Fruit fly (Drosophila melanogaster) whole organism, prepupa: ENCODE results near the gene CG31913.

Source experiments
- CG11902 ChIP-seq: fragments of 200-800 bp; sonication (Bioruptor generic); optimal IDR thresholded peaks from 3 replicates; lab custom pipeline; 2016; ENCODE audit warnings: missing biosample characterization, missing genetic modification characterization
- CG15336 ChIP-seq: fragments of 200-800 bp; sonication (Bioruptor generic); IDR thresholded peaks from 2 replicates; pipeline ENCODE4 v1.3.6; 2022; ENCODE audit warnings: missing biosample characterization, missing genetic modification characterization
- CG1621 ChIP-seq: fragments of 200-800 bp; sonication (Bioruptor generic); optimal IDR thresholded peaks from 3 replicates; lab custom pipeline; 2018; ENCODE audit warnings: missing biosample characterization, mild to moderate bottlenecking, missing genetic modification characterization
- CG16779 ChIP-seq: fragments of 200-800 bp; sonication (Bioruptor generic); optimal IDR thresholded peaks from 3 replicates; lab custom pipeline; 2017; ENCODE audit warnings: missing biosample characterization, mild to moderate bottlenecking, missing genetic modification characterization
- CG31627 ChIP-seq: fragments of 200-800 bp; sonication (Bioruptor generic); optimal IDR thresholded peaks from 3 replicates; lab custom pipeline; 2016; ENCODE audit warnings: missing biosample characterization, missing genetic modification characterization
- CG6163 ChIP-seq: fragments of 200-800 bp; sonication (Bioruptor generic); IDR thresholded peaks from 3 replicates; pipeline ENCODE4 v1.3.6; 2022; ENCODE audit warnings: missing biosample characterization, missing genetic modification characterization
- CG6276 ChIP-seq: fragments of 200-800 bp; sonication (Bioruptor generic); optimal IDR thresholded peaks from 2 replicates; lab custom pipeline; 2017; ENCODE audit warnings: missing biosample characterization, mild to moderate bottlenecking, missing genetic modification characterization
- CG6792 ChIP-seq: fragments of 200-800 bp; sonication (Bioruptor generic); optimal IDR thresholded peaks from 3 replicates; lab custom pipeline; 2016; ENCODE audit warnings: missing biosample characterization, missing genetic modification characterization
- CG6808 ChIP-seq: fragments of 200-800 bp; sonication (Bioruptor generic); optimal IDR thresholded peaks from 3 replicates; lab custom pipeline; 2017; ENCODE audit warnings: missing biosample characterization, missing genetic modification characterization, mild to moderate bottlenecking, moderate library complexity, missing genetic modification reagents
- CG7368 ChIP-seq: fragments of 200-800 bp; sonication (Bioruptor generic); optimal IDR thresholded peaks from 3 replicates; lab custom pipeline; 2016; ENCODE audit warnings: missing biosample characterization, missing genetic modification characterization
- CG8319 ChIP-seq: fragments of 200-800 bp; sonication (Bioruptor generic); optimal IDR thresholded peaks from 3 replicates; lab custom pipeline; 2016; ENCODE audit warnings: missing biosample characterization, missing genetic modification characterization
- CG8632 ChIP-seq: fragments of 200-800 bp; sonication (Bioruptor generic); optimal IDR thresholded peaks from 3 replicates; lab custom pipeline; 2016; ENCODE audit warnings: missing biosample characterization, missing genetic modification characterization
- CG9139 ChIP-seq: fragments of 200-800 bp; sonication (Bioruptor generic); optimal IDR thresholded peaks from 3 replicates; lab custom pipeline; 2017; ENCODE audit warnings: missing biosample characterization, mild to moderate bottlenecking, missing genetic modification characterization
- Eip75B ChIP-seq: fragments of 200-800 bp; sonication (Bioruptor generic); optimal IDR thresholded peaks from 3 replicates; lab custom pipeline; 2016; ENCODE audit warnings: missing biosample characterization, missing genetic modification characterization
- Eip78C ChIP-seq: fragments of 200-800 bp; sonication (Bioruptor generic); peaks from one replicate; lab custom pipeline; 2016; ENCODE audit warnings: missing biosample characterization, missing genetic modification characterization
- Gug ChIP-seq: fragments of 200-800 bp; sonication (Bioruptor generic); IDR thresholded peaks from 2 replicates; pipeline ENCODE4 v1.3.6; 2022; ENCODE audit warnings: missing biosample characterization, missing genetic modification characterization
- Hr38 ChIP-seq: sonication (Bioruptor generic); optimal IDR thresholded peaks from 2 replicates; lab custom pipeline; 2016; ENCODE audit warnings: missing biosample characterization, missing genetic modification characterization
- Hr39 ChIP-seq: fragments of 200-800 bp; sonication (Bioruptor generic); optimal IDR thresholded peaks from 2 replicates; lab custom pipeline; 2016; ENCODE audit warnings: missing biosample characterization, missing genetic modification characterization
- Met ChIP-seq: fragments of 200-800 bp; sonication (Bioruptor generic); optimal IDR thresholded peaks from 3 replicates; lab custom pipeline; 2016; ENCODE audit warnings: missing biosample characterization, missing genetic modification characterization
- OdsH ChIP-seq: fragments of 200-800 bp; sonication (Bioruptor generic); optimal IDR thresholded peaks from 3 replicates; lab custom pipeline; 2016; ENCODE audit warnings: missing biosample characterization, missing genetic modification characterization
- Smox ChIP-seq: fragments of 200-800 bp; sonication (Bioruptor generic); optimal IDR thresholded peaks from 3 replicates; lab custom pipeline; 2016; ENCODE audit warnings: missing biosample characterization, missing genetic modification characterization
- Sox14 ChIP-seq: fragments of 200-800 bp; sonication (Bioruptor generic); optimal IDR thresholded peaks from 3 replicates; lab custom pipeline; 2016; ENCODE audit warnings: missing biosample characterization, missing genetic modification characterization
- acj6 ChIP-seq: fragments of 200-800 bp; sonication (Bioruptor generic); optimal IDR thresholded peaks from 3 replicates; lab custom pipeline; 2016; ENCODE audit warnings: missing biosample characterization, missing genetic modification characterization
- cyc ChIP-seq: fragments of 200-800 bp; sonication (Bioruptor generic); optimal IDR thresholded peaks from 3 replicates; lab custom pipeline; 2016; ENCODE audit warnings: missing biosample characterization, missing genetic modification characterization
- dsx ChIP-seq: fragments of 200-800 bp; optimal IDR thresholded peaks from 3 replicates; lab custom pipeline; 2019; ENCODE audit warnings: missing biosample characterization, mild to moderate bottlenecking, missing genetic modification characterization, moderate library complexity; ENCODE audit not compliant: poor library complexity, severe bottlenecking
- fd85E ChIP-seq: fragments of 200-800 bp; sonication (Bioruptor generic); optimal IDR thresholded peaks from 3 replicates; lab custom pipeline; 2016; ENCODE audit warnings: missing biosample characterization, missing genetic modification characterization
- fkh ChIP-seq: fragments of 200-800 bp; sonication (Bioruptor generic); optimal IDR thresholded peaks from 3 replicates; lab custom pipeline; 2017; ENCODE audit warnings: missing biosample characterization, mild to moderate bottlenecking, missing genetic modification characterization, moderate library complexity
- pdm3 ChIP-seq: fragments of 200-800 bp; sonication (Bioruptor generic); optimal IDR thresholded peaks from 3 replicates; lab custom pipeline; 2016; ENCODE audit warnings: missing biosample characterization, missing genetic modification characterization
- salr ChIP-seq, 2 experiments: fragments of 200-800 bp; sonication (Bioruptor generic); optimal IDR thresholded peaks; 3 replicates each; lab custom pipeline; 2016 to 2018; ENCODE audit warnings: missing biosample characterization in 2 of 2, missing genetic modification characterization in 2 of 2, mild to moderate bottlenecking in 1 of 2
- spab ChIP-seq: fragments of 200-800 bp; sonication (Bioruptor generic); optimal IDR thresholded peaks from 2 replicates; lab custom pipeline; 2017; ENCODE audit warnings: missing biosample characterization, mild to moderate bottlenecking, missing genetic modification characterization, missing genetic modification reagents
- ss ChIP-seq, 2 experiments: fragments of 200-800 bp; sonication (Bioruptor generic); optimal IDR thresholded peaks; 2 replicates in 1 of 2; 3 replicates in 1 of 2; lab custom pipeline; 2017 to 2018; ENCODE audit warnings: mild to moderate bottlenecking in 2 of 2, missing biosample characterization in 2 of 2, missing genetic modification characterization in 2 of 2, moderate library complexity in 1 of 2
- topi ChIP-seq: fragments of 200-800 bp; sonication (Bioruptor generic); optimal IDR thresholded peaks from 3 replicates; lab custom pipeline; 2016; ENCODE audit warnings: missing biosample characterization, missing genetic modification characterization
- vri ChIP-seq: fragments of 200-800 bp; sonication (Bioruptor generic); optimal IDR thresholded peaks from 3 replicates; lab custom pipeline; 2016; ENCODE audit warnings: missing biosample characterization, mild to moderate bottlenecking, missing genetic modification characterization

The CG31913 gene

dm6 chr2L:5751448-5751847, 32.4 kb upstream of the CG31913 start (continued):
- TF ChIP-seq CG6276 (no peak), Hr38 (no peak)
- TF ChIP-seq, all 60 proteins: peak for 40

- no peak for TF ChIP-seq CG31627 (GFP tag; lab: Kevin White, UChicago)
- TF ChIP-seq vri (GFP tag; lab: Kevin White, UChicago), result peak; percentile 77
- TF ChIP-seq, all 60 proteins: peak for 1
Measured at dm6 chr2L:5765139-5765538, 18.7 kb upstream of the CG31913 start.

dm6 chr2L:5766042-5766441, 17.8 kb upstream of the CG31913 start, which contains the start of gene obst-E:
TSS of gene obst-E (minus strand) at chr2L:5766142.
- TF ChIP-seq CG1621 (tag; lab: Kevin White, UChicago) (no peak), CG6163 (GFP tag; lab: Robert Waterston, UW) (no peak), CG7368 (GFP tag; lab: Kevin White, UChicago) (no peak)

dm6 chr2L:5766498-5767008, 17.3 kb upstream of the CG31913 start:
- TF ChIP-seq CG6276 (no peak), Smox (GFP tag; lab: Kevin White, UChicago) (no peak), Sox14 (no peak)
- TF ChIP-seq, all 60 proteins: peak for 0

dm6 chr2L:5771179-5771578, 12.7 kb upstream of the CG31913 start:
- peak; percentile 23 for TF ChIP-seq Hr39 (GFP tag; lab: Kevin White, UChicago)
- no peak for TF ChIP-seq CG9139 (GFP tag; lab: Kevin White, UChicago)
- no peak for TF ChIP-seq fd85E
- no peak for TF ChIP-seq OdsH
- TF ChIP-seq ss (GFP tag; optimal IDR thresholded peaks at IDR 0.05; lab: Kevin White, UChicago), result no peak
- no peak for TF ChIP-seq fkh (GFP tag; lab: Kevin White, UChicago)
- no peak for TF ChIP-seq spab (GFP tag; lab: Kevin White, UChicago)
- TF ChIP-seq CG8632, result no peak
- no peak for TF ChIP-seq Hr38
- TF ChIP-seq topi, result no peak
- TF ChIP-seq CG16779 (tag; lab: Kevin White, UChicago), result no peak
- peak; percentile 23 for TF ChIP-seq Eip78C
- no peak for TF ChIP-seq CG11902
- no peak for TF ChIP-seq Smox (GFP tag; lab: Kevin White, UChicago)
- no peak for TF ChIP-seq pdm3 (GFP tag; lab: Kevin White, UChicago)
- TF ChIP-seq Eip75B (GFP tag; lab: Kevin White, UChicago), result no peak
- TF ChIP-seq CG15336 (GFP tag; lab: Robert Waterston, UW), result no peak
- no peak for TF ChIP-seq Sox14
- TF ChIP-seq CG31627 (GFP tag; lab: Kevin White, UChicago), result peak; percentile 27
- no peak for TF ChIP-seq dsx (GFP tag; lab: Kevin White, UChicago)
- no peak for TF ChIP-seq CG6808 (GFP tag; lab: Kevin White, UChicago)
- no peak for TF ChIP-seq CG6792 (GFP tag; lab: Kevin White, UChicago)
- TF ChIP-seq acj6, result no peak
- peak; percentile 35 for TF ChIP-seq cyc (GFP tag; lab: Kevin White, UChicago)
- TF ChIP-seq salr (GFP tag; optimal IDR thresholded peaks at IDR 0.05; lab: Kevin White, UChicago), result no peak
- no peak for TF ChIP-seq CG8319 (GFP tag; lab: Kevin White, UChicago)
- no peak for TF ChIP-seq Met (GFP tag; lab: Kevin White, UChicago)

- no peak for TF ChIP-seq Gug (GFP tag; lab: Robert Waterston, UW)
- TF ChIP-seq Eip78C, result peak; percentile 34
Measured at dm6 chr2L:5772262-5772661, 11.6 kb upstream of the CG31913 start.
